Worm (Caenorhabditis elegans): ENCODE data around the gene C47D12.4.

C47D12.4 gene

DNA sequence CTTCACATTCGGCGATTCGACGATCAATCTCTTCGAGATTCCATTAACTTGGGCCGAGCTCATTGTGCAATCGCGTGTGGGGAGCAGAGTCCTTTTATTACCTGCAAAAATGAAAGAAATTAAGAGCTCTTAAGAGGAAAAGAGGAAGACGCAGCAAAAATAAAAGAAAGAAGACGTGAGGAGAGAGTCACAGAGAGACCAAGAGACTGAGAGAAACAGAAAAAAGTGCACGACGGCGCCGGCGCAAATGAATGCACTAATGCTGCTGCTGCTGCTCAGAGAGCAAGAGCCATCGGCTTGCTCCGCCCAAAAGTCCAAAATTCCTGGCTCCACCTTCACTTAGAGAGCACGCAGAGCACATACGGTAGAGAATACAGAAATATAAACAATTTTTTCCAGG, 18.6 kb downstream of the C47D12.4 start, which contains the start of gene inos-1:
Gene inos-1, minus strand, starts transcription at position 101 of the 400 bp plus-strand sequence.
- TF ChIP-seq egl-27 (tag; optimal IDR thresholded peaks at IDR 0.05) (no peak), tbx-2 (tag; optimal IDR thresholded peaks at IDR 0.05) (no peak), nhr-47 (tag; optimal IDR thresholded peaks at IDR 0.05) (no peak), lin-13 (GFP tag; optimal IDR thresholded peaks at IDR 0.05) (no peak), skn-1 (tag; optimal IDR thresholded peaks at IDR 0.05) (no peak), unc-98 (GFP tag; IDR thresholded peaks at IDR 0.05) (no peak), snu-23 (GFP tag; optimal IDR thresholded peaks at IDR 0.05) (no peak), sup-37 (GFP tag; optimal IDR thresholded peaks at IDR 0.05) (no peak), blmp-1 (tag; optimal IDR thresholded peaks at IDR 0.05) (no peak), mdl-1 (tag; optimal IDR thresholded peaks at IDR 0.05) (no peak), egl-13 (tag; optimal IDR thresholded peaks at IDR 0.05) (no peak), ces-1 (GFP tag; optimal IDR thresholded peaks at IDR 0.05) (no peak), nhr-12 (tag; optimal IDR thresholded peaks at IDR 0.05) (no peak)

DNA sequence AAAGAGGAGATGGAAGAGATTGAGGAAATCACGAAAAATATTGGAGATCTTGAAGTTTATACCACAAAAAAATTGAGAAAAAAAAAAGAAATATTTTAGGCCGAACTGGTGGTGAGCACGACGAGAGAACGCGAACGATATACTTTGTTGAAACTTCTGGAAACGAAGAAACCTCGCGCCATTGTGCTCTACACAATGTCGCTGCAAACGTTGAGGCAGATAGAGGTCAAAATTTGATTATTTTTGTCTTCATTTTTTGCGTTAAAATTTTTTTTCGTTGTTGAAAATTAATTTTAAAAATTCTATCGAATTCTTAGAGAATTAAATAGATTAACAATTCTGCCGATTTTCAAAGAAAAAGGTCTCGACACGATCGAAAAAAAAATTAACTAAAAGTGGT, 19.1 kb downstream of the C47D12.4 start:
- no peak for TF ChIP-seq nhr-77 (tag; optimal IDR thresholded peaks at IDR 0.05)
- TF ChIP-seq aha-1 (tag; optimal IDR thresholded peaks at IDR 0.05), result no peak
- TF ChIP-seq pqm-1 (tag; optimal IDR thresholded peaks at IDR 0.05), result no peak
- no peak for TF ChIP-seq snpc-4 (tag; optimal IDR thresholded peaks at IDR 0.05)
- no peak for TF ChIP-seq fkh-4 (tag; optimal IDR thresholded peaks at IDR 0.05; ENCODE audit: borderline replicate concordance)
- no peak for TF ChIP-seq unc-98 (GFP tag; IDR thresholded peaks at IDR 0.05)
- TF ChIP-seq grh-1 (GFP tag; IDR thresholded peaks at IDR 0.05), result no peak
- no peak for TF ChIP-seq mdl-1 (tag; optimal IDR thresholded peaks at IDR 0.05)
- TF ChIP-seq irx-1 (tag; optimal IDR thresholded peaks at IDR 0.05), result no peak
- TF ChIP-seq lin-13 (GFP tag; optimal IDR thresholded peaks at IDR 0.05), result no peak
- TF ChIP-seq C34B4.2 (tag; optimal IDR thresholded peaks at IDR 0.05), result no peak

DNA sequence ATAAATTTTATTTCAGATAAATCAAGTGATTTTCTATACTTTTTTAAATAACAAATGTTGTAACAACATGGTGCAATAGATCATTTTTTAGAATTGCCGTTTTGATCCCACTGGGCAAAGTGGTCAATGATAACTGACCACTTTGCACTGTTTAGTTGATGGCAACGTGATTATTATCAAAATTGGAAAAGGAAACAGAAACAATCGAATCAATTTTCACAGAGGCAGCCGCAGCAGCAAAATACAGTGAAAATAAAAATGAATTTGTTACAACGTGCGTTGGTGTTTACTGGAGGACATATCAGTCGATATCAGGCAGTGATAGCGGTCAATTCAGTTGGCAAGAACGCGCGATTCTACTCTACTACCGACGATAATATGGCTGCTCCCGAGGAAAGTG, 24.2 kb downstream of the C47D12.4 start, which contains the start of gene VF13D12L.3:
Gene VF13D12L.3, plus strand, starts transcription at position 223 of the 400 bp plus-strand sequence.
- peak; percentile 7 for TF ChIP-seq nhr-90 (tag; optimal IDR thresholded peaks at IDR 0.05; ENCODE audit: poor library complexity)
- peak; percentile 71 for TF ChIP-seq blmp-1 (tag; optimal IDR thresholded peaks at IDR 0.05)
- TF ChIP-seq lin-35 (GFP tag; optimal IDR thresholded peaks at IDR 0.05), result peak in 1 of 2 experiments; percentile 3
- TF ChIP-seq elt-3 (tag; optimal IDR thresholded peaks at IDR 0.05), result peak in 1 of 6 experiments; percentile 13
- peak; percentile 15 for TF ChIP-seq nhr-71 (tag; optimal IDR thresholded peaks at IDR 0.05)
- TF ChIP-seq nhr-85 (tag), result peak; percentile 32
- no peak for TF ChIP-seq irx-1 (tag; optimal IDR thresholded peaks at IDR 0.05)
- no peak for TF ChIP-seq zip-4 (GFP tag; optimal IDR thresholded peaks at IDR 0.05)

DNA sequence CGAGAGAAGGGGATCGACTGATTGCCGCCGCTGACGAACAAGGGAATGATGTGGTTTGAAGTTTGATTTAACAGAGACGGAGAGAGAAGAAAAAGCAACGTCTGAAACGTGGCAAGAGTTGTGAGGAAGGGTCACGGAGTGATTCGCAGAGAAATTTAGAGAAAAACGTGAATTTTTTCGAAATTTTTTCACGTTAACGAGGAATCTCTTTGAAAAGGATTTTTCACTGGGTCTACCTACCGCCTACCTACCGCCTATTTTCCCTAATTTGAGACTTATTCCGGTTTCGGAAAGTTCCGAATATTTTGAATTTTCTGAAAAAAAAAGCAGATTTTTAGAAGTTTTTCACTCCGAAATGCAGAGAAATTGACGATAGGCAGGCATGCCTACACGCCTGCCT, 27.9 kb downstream of the C47D12.4 start, which contains the start of gene fcmt-1:
Gene fcmt-1, minus strand, starts transcription at position 101 of the 400 bp plus-strand sequence.
- no peak for TF ChIP-seq hlh-17 (GFP tag; optimal IDR thresholded peaks at IDR 0.05; ENCODE audit: borderline replicate concordance)
- no peak for TF ChIP-seq ztf-11 (tag; optimal IDR thresholded peaks at IDR 0.05)
- TF ChIP-seq hlh-4 (tag; optimal IDR thresholded peaks at IDR 0.05), result no peak
- no peak for TF ChIP-seq elt-2 (tag; optimal IDR thresholded peaks at IDR 0.05)
- TF ChIP-seq nhr-76 (tag; optimal IDR thresholded peaks at IDR 0.05), result no peak
- no peak for TF ChIP-seq nhr-237 (tag; optimal IDR thresholded peaks at IDR 0.05)
- TF ChIP-seq ama-1 (optimal IDR thresholded peaks at IDR 0.05), result no peak
- no peak for TF ChIP-seq nhr-20 (tag; optimal IDR thresholded peaks at IDR 0.05)
- no peak for TF ChIP-seq dpl-1 (GFP tag; optimal IDR thresholded peaks at IDR 0.05)
- TF ChIP-seq elt-3 (tag; optimal IDR thresholded peaks at IDR 0.05), result no peak
- TF ChIP-seq vab-15 (tag; optimal IDR thresholded peaks at IDR 0.05), result no peak
- no peak for TF ChIP-seq unc-62 (GFP tag; optimal IDR thresholded peaks at IDR 0.05)
- TF ChIP-seq nhr-47 (tag; optimal IDR thresholded peaks at IDR 0.05), result no peak
- no peak for TF ChIP-seq nhr-28 (tag; optimal IDR thresholded peaks at IDR 0.05)
- TF ChIP-seq lin-39 (tag; optimal IDR thresholded peaks at IDR 0.05), result no peak
- TF ChIP-seq snpc-4 (tag; optimal IDR thresholded peaks at IDR 0.05), result no peak
- TF ChIP-seq ztf-4 (tag; optimal IDR thresholded peaks at IDR 0.05), result no peak

All from whole organism, L1 larva.